Worm (Caenorhabditis elegans) whole organism, late embryonic: ENCODE measurements around the gene sdz-1.

ENCODE experiments used
- F13H6.1 ChIP-seq: sonication (generic microtip); optimal IDR thresholded peaks from 2 replicates; lab custom pipeline; 2016; ENCODE audit warnings: missing genetic modification characterization, missing compliant biosample characterization
- K09A11.1 ChIP-seq: sonication (generic microtip); optimal IDR thresholded peaks from 2 replicates; lab custom pipeline; 2017; ENCODE audit warnings: antibody characterized with exemption, mild to moderate bottlenecking, missing genetic modification characterization, missing compliant biosample characterization; ENCODE audit not compliant: insufficient read depth
- T23F11.4 ChIP-seq: fragments of 200-800 bp; sonication (Bioruptor generic); optimal IDR thresholded peaks from 2 replicates; lab custom pipeline; 2018; ENCODE audit warnings: mild to moderate bottlenecking, missing genetic modification characterization, missing compliant biosample characterization
- Y22D7AL.16 ChIP-seq: sonication (generic microtip); optimal IDR thresholded peaks from 2 replicates; lab custom pipeline; 2016; ENCODE audit warnings: missing genetic modification characterization, missing compliant biosample characterization
- ceh-14 ChIP-seq: sonication (generic microtip); optimal IDR thresholded peaks from 2 replicates; lab custom pipeline; 2016; ENCODE audit warnings: missing genotype, missing genetic modification characterization, missing compliant biosample characterization
- ceh-18 ChIP-seq: sonication (generic microtip); optimal IDR thresholded peaks from 2 replicates; lab custom pipeline; 2016; ENCODE audit warnings: missing genetic modification characterization, missing compliant biosample characterization
- ceh-2 ChIP-seq: sonication (generic microtip); optimal IDR thresholded peaks from 2 replicates; lab custom pipeline; 2016; ENCODE audit warnings: missing genotype, missing genetic modification characterization, missing compliant biosample characterization
- ceh-45 ChIP-seq: fragments of 200-800 bp; sonication (Bioruptor generic); IDR thresholded peaks from 2 replicates; pipeline ENCODE4 v1.3.6; 2022; ENCODE audit warnings: missing genetic modification reagents, missing genetic modification characterization, missing compliant biosample characterization
- ceh-6 ChIP-seq: fragments of 200-800 bp; sonication (Bioruptor generic); optimal IDR thresholded peaks from 2 replicates; lab custom pipeline; 2018; ENCODE audit warnings: mild to moderate bottlenecking, missing genetic modification characterization, missing compliant biosample characterization
- ceh-9 ChIP-seq: sonication (generic microtip); optimal IDR thresholded peaks from 2 replicates; lab custom pipeline; 2016; ENCODE audit warnings: mild to moderate bottlenecking, missing genetic modification characterization, inconsistent platforms, missing compliant biosample characterization
- dve-1 ChIP-seq: sonication (generic microtip); optimal IDR thresholded peaks from 2 replicates; lab custom pipeline; 2017; ENCODE audit warnings: antibody characterized with exemption, mild to moderate bottlenecking, missing genetic modification characterization, missing compliant biosample characterization
- elt-2 ChIP-seq: sonication (generic microtip); optimal IDR thresholded peaks from 2 replicates; lab custom pipeline; 2016; ENCODE audit warnings: missing genetic modification reagents, missing genetic modification characterization, missing compliant biosample characterization
- elt-4 ChIP-seq: sonication (generic microtip); optimal IDR thresholded peaks from 2 replicates; lab custom pipeline; 2016; ENCODE audit warnings: missing genetic modification characterization, missing compliant biosample characterization
- eyg-1 ChIP-seq: sonication (generic microtip); optimal IDR thresholded peaks from 2 replicates; lab custom pipeline; 2016; ENCODE audit warnings: missing genotype, missing genetic modification characterization, missing compliant biosample characterization
- gmeb-2 ChIP-seq: sonication (generic microtip); optimal IDR thresholded peaks from 2 replicates; lab custom pipeline; 2016; ENCODE audit warnings: missing genetic modification characterization, inconsistent platforms, missing compliant biosample characterization
- hlh-15 ChIP-seq: sonication (generic microtip); optimal IDR thresholded peaks from 2 replicates; lab custom pipeline; 2016; ENCODE audit warnings: missing genetic modification characterization, missing compliant biosample characterization
- hlh-30 ChIP-seq: sonication (generic microtip); optimal IDR thresholded peaks from 2 replicates; lab custom pipeline; 2017; ENCODE audit warnings: antibody characterized with exemption, missing genetic modification characterization, missing compliant biosample characterization; ENCODE audit not compliant: insufficient read depth
- hlh-8 ChIP-seq: sonication (generic microtip); optimal IDR thresholded peaks from 2 replicates; lab custom pipeline; 2016; ENCODE audit warnings: missing genotype, missing genetic modification characterization, missing compliant biosample characterization
- lim-6 ChIP-seq: sonication (generic microtip); optimal IDR thresholded peaks from 2 replicates; lab custom pipeline; 2016; ENCODE audit warnings: missing genetic modification characterization, missing compliant biosample characterization
- madf-2 ChIP-seq: sonication (generic microtip); optimal IDR thresholded peaks from 2 replicates; lab custom pipeline; 2017; ENCODE audit warnings: missing genetic modification characterization, missing compliant biosample characterization
- nfya-1 ChIP-seq: sonication (generic microtip); optimal IDR thresholded peaks from 2 replicates; lab custom pipeline; 2017; ENCODE audit warnings: missing genetic modification characterization, mild to moderate bottlenecking, missing compliant biosample characterization, antibody characterized with exemption, moderate library complexity
- npax-4 ChIP-seq: sonication (generic microtip); optimal IDR thresholded peaks from 2 replicates; lab custom pipeline; 2016; ENCODE audit warnings: missing genetic modification characterization, missing compliant biosample characterization
- pqm-1 ChIP-seq: sonication (generic microtip); optimal IDR thresholded peaks from 2 replicates; lab custom pipeline; 2016; ENCODE audit warnings: missing genetic modification characterization, missing compliant biosample characterization
- pros-1 ChIP-seq: fragments of 150-350 bp; optimal IDR thresholded peaks from 2 replicates; lab custom pipeline; 2014; ENCODE audit warnings: missing biosample characterization, missing genetic modification reagents, missing genetic modification characterization
- rnt-1 ChIP-seq: sonication (generic microtip); optimal IDR thresholded peaks from 2 replicates; lab custom pipeline; 2016; ENCODE audit warnings: missing genetic modification characterization, missing compliant biosample characterization
- sdc-2 ChIP-seq: sonication (generic microtip); optimal IDR thresholded peaks from 2 replicates; lab custom pipeline; 2016; ENCODE audit warnings: missing genotype, missing genetic modification characterization, missing compliant biosample characterization
- sox-2 ChIP-seq: fragments of 200-800 bp; sonication (Bioruptor generic); IDR thresholded peaks from 2 replicates; pipeline ENCODE4 v1.3.6; 2022; ENCODE audit warnings: missing genetic modification reagents, missing genetic modification characterization, missing compliant biosample characterization
- tbx-2 ChIP-seq: sonication (generic microtip); optimal IDR thresholded peaks from 2 replicates; lab custom pipeline; 2016; ENCODE audit warnings: missing genetic modification characterization, missing compliant biosample characterization
- unc-42 ChIP-seq: sonication (generic microtip); optimal IDR thresholded peaks from 2 replicates; lab custom pipeline; 2016; ENCODE audit warnings: missing genotype, missing genetic modification characterization, missing compliant biosample characterization
- unc-55 ChIP-seq: sonication (generic microtip); optimal IDR thresholded peaks from 2 replicates; lab custom pipeline; 2017; ENCODE audit warnings: missing biosample characterization, missing genetic modification reagents, missing genetic modification characterization
- ztf-16 ChIP-seq: sonication (generic microtip); optimal IDR thresholded peaks from 2 replicates; lab custom pipeline; 2017; ENCODE audit warnings: missing genetic modification characterization, missing compliant biosample characterization

The sdz-1 gene

ce11 chrIII:8658367-8658761 is 41.8 kb downstream of the sdz-1 start:
- peak; percentile 96 for TF ChIP-seq ceh-18 (tag; lab: Kevin White, UChicago)
- no peak for TF ChIP-seq ceh-14 (tag; lab: Kevin White, UChicago)
- peak; percentile 78 for TF ChIP-seq tbx-2 (tag; lab: Kevin White, UChicago)
- peak; percentile 20 for TF ChIP-seq K09A11.1
- TF ChIP-seq T23F11.4 (GFP tag; lab: Kevin White, UChicago), result peak; percentile 42
- peak; percentile 10 for TF ChIP-seq ztf-16 (tag; lab: Kevin White, UChicago)
- peak; percentile 58 for TF ChIP-seq nfya-1
- TF ChIP-seq hlh-8 (tag; lab: Kevin White, UChicago), result peak; percentile 33
- TF ChIP-seq rnt-1 (tag; lab: Kevin White, UChicago), result peak; percentile 71
- TF ChIP-seq hlh-30, result peak; percentile 33
- TF ChIP-seq Y22D7AL.16 (tag; lab: Kevin White, UChicago), result no peak
- peak; percentile 62 for TF ChIP-seq dve-1
- peak; percentile 80 for TF ChIP-seq pqm-1 (tag; lab: Kevin White, UChicago)
- peak; percentile 69 for TF ChIP-seq elt-2 (tag; lab: Kevin White, UChicago)
- TF ChIP-seq npax-4 (tag; lab: Kevin White, UChicago), result no peak
- no peak for TF ChIP-seq sdc-2 (tag; lab: Kevin White, UChicago)
- peak; percentile 94 for TF ChIP-seq unc-55 (GFP tag; lab: Kevin White, UChicago)
- TF ChIP-seq F13H6.1 (tag; lab: Kevin White, UChicago), result peak; percentile 72
- TF ChIP-seq, all 69 proteins: peak for 14

- TF ChIP-seq unc-42 (tag; lab: Kevin White, UChicago) (no peak), hlh-30 (no peak), ceh-45 (GFP tag; lab: Robert Waterston, UW) (no peak), ceh-9 (tag; lab: Kevin White, UChicago) (no peak)
Observed at ce11 chrIII:8657676-8658366, 42.3 kb downstream of the sdz-1 start.

ce11 chrIII:8656957-8657356 is 43.2 kb downstream of the sdz-1 start:
- TF ChIP-seq elt-2 (tag; lab: Kevin White, UChicago) (peak; percentile 81), npax-4 (tag; lab: Kevin White, UChicago) (no peak), gmeb-2 (tag; lab: Kevin White, UChicago) (no peak), unc-42 (tag; lab: Kevin White, UChicago) (no peak)

ce11 chrIII:8656055-8656454 is 44.1 kb downstream of the sdz-1 start:
- TF ChIP-seq eyg-1 (tag; lab: Kevin White, UChicago), result no peak
- no peak for TF ChIP-seq hlh-30
- TF ChIP-seq ceh-2 (tag; lab: Kevin White, UChicago), result no peak
- TF ChIP-seq hlh-15 (tag; lab: Kevin White, UChicago), result no peak
- TF ChIP-seq sox-2 (GFP tag; lab: Robert Waterston, UW), result no peak
- peak; percentile 67 for TF ChIP-seq elt-2 (tag; lab: Kevin White, UChicago)

ce11 chrIII:8655412-8655811 is 44.7 kb downstream of the sdz-1 start:
- TF ChIP-seq ceh-9 (tag; lab: Kevin White, UChicago) (no peak), madf-2 (tag; lab: Kevin White, UChicago) (no peak), tbx-2 (tag; lab: Kevin White, UChicago) (no peak), hlh-15 (tag; lab: Kevin White, UChicago) (no peak), lim-6 (tag; lab: Kevin White, UChicago) (no peak), T23F11.4 (GFP tag; lab: Kevin White, UChicago) (no peak), elt-4 (no peak), pros-1 (tag; lab: Kevin White, UChicago) (no peak), ceh-18 (tag; lab: Kevin White, UChicago) (no peak), F13H6.1 (tag; lab: Kevin White, UChicago) (no peak), ceh-6 (no peak)
- TF ChIP-seq, all 69 proteins: peak for 0
